Fruit fly (Drosophila melanogaster): ENCODE measurements around the gene ttk.

- TF ChIP-seq ham (GFP tag; IDR thresholded peaks at IDR 0.05) = no peak
- no peak for TF ChIP-seq en (GFP tag; optimal IDR thresholded peaks at IDR 0.05)
- TF ChIP-seq CG17568 (GFP tag; optimal IDR thresholded peaks at IDR 0.05) = no peak
- TF ChIP-seq CG2120 (GFP tag; optimal IDR thresholded peaks at IDR 0.05) = no peak
- TF ChIP-seq CG12071 (GFP tag; optimal IDR thresholded peaks at IDR 0.05) = no peak
Observed at dm6 chr3R:31672675-31673074, 41.0 kb upstream of the ttk start.

Data from whole organism, embryonic.